Worm (Caenorhabditis elegans): ENCODE results near the gene Y39B6A.29.

DNA sequence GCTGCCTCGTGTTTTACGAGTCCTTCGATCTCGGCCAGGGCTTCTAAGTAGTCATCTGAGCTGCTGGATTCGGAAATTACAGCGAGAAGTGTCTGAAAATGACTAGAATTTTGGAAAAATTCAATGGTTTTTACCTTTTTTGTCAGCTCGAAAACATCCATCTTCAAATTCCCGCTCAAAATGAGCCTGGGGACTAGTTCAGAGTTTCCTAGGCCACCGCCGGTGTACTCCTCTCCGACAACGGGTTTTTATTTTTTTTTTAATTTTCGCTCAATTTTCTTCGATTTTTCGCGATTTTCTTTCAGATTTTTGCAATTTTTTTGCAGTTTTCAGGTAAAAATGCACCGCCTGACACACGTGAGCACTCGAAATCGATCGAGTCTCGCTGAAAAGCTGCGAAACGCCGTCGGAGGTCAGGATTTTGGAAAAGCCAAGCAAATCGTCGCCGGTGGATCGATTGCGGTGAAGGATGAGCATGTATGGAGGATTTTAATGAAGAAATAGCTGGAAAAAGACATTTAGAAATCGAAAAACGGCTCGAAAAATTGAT lies 43.5 kb downstream of the Y39B6A.29 start, which contains the start of the genes mrps-35 and sws-1:
- no peak for TF ChIP-seq ceh-45 (GFP tag; IDR thresholded peaks at IDR 0.05)
- TF ChIP-seq F13H6.1 (tag; optimal IDR thresholded peaks at IDR 0.05) = peak; percentile 39
- TF ChIP-seq ceh-14 (tag; optimal IDR thresholded peaks at IDR 0.05) = peak; percentile 62
- TF ChIP-seq rnt-1 (tag; optimal IDR thresholded peaks at IDR 0.05) = peak; percentile 87
- TF ChIP-seq nfya-1 (tag; optimal IDR thresholded peaks at IDR 0.05) = peak; percentile 18
- peak; percentile 97 for TF ChIP-seq ceh-31 (tag; optimal IDR thresholded peaks at IDR 0.05)
- TF ChIP-seq nhr-232 (tag; optimal IDR thresholded peaks at IDR 0.05) = no peak
- no peak for TF ChIP-seq nhr-11 (tag; optimal IDR thresholded peaks at IDR 0.05)
- TF ChIP-seq madf-2 (tag; optimal IDR thresholded peaks at IDR 0.05) = no peak
- no peak for TF ChIP-seq pat-9 (tag; optimal IDR thresholded peaks at IDR 0.05)
- TF ChIP-seq sox-2 (GFP tag; IDR thresholded peaks at IDR 0.05) = no peak
- TF ChIP-seq pha-4 (tag; optimal IDR thresholded peaks at IDR 0.05) = no peak
- TF ChIP-seq unc-55 (GFP tag; optimal IDR thresholded peaks at IDR 0.05) = no peak

All from whole organism, late embryonic.